Fruit fly (Drosophila melanogaster): Measurements from ENCODE around the gene Ir62a.

dm6 chr3L:1484747-1485146 is 46.3 kb downstream of the Ir62a start:
- TF ChIP-seq psq (optimal IDR thresholded peaks at IDR 0.05) (no peak), ttk (optimal IDR thresholded peaks at IDR 0.05) (no peak), h (optimal IDR thresholded peaks at IDR 0.05) (no peak), Myc (optimal IDR thresholded peaks at IDR 0.05) (no peak), insv (optimal IDR thresholded peaks at IDR 0.05) (no peak)
